Comparison of ENCODE assay signal across 1 fruit fly cellular context in genomic region chr3R:25097486-25097885, dm6.
TF ChIP-seq lines count a peak whose summit lies in the region.

TSS of gene CG33095 (plus strand) at chr3R:25097672.
TSS of gene CG33096 (plus strand) at chr3R:25097672.

TF ChIP-seq in whole organism, embryonic, 481 proteins besides CTCF, POLR2A, EP300 and RAD21 (continued from another document):
- TF ChIP-seq CG13287 (GFP tag; IDR thresholded peaks at IDR 0.05; lab: Robert Waterston, UW; ENCODE audit: partially characterized antibody) (peak; percentile 28; the same call in 1 of the 2 replicates), pros (GFP tag; optimal IDR thresholded peaks at IDR 0.05; lab: Kevin White, UChicago) (no peak), chinmo (GFP tag; IDR thresholded peaks at IDR 0.05; lab: Robert Waterston, UW; ENCODE audit: partially characterized antibody) (0 out of 4 replicates have a peak, but pooled peaks have one; percentile 38), CG30020 (tag; optimal IDR thresholded peaks at IDR 0.05; lab: Kevin White, UChicago) (peak; percentile 83), Ets65A (GFP tag; lab: Kevin White, UChicago) (peak; percentile 86), h (optimal IDR thresholded peaks at IDR 0.05; lab: Kevin White, UChicago) (no peak), NC2β (GFP tag; optimal IDR thresholded peaks at IDR 0.05; lab: Kevin White, UChicago) (peak; percentile 0), cg (GFP tag; optimal IDR thresholded peaks at IDR 0.05; lab: Kevin White, UChicago) (peak; percentile 71), CG6689 (GFP tag; IDR thresholded peaks at IDR 0.05; lab: Robert Waterston, UW) (peak; percentile 85), tap (tag; optimal IDR thresholded peaks at IDR 0.05; lab: Kevin White, UChicago) (no peak), trem (tag; optimal IDR thresholded peaks at IDR 0.05; lab: Kevin White, UChicago) (peak; percentile 35), gfzf (GFP tag; optimal IDR thresholded peaks at IDR 0.05; lab: Kevin White, UChicago) (peak; percentile 96), Elba2 (GFP tag; optimal IDR thresholded peaks at IDR 0.05; lab: Kevin White, UChicago) (no peak), Dp (GFP tag; optimal IDR thresholded peaks at IDR 0.05; lab: Kevin White, UChicago) (peak; percentile 27), MESR4 (GFP tag; optimal IDR thresholded peaks at IDR 0.05; lab: Kevin White, UChicago) (peak; percentile 92), CG15514 (GFP tag; optimal IDR thresholded peaks at IDR 0.05; lab: Kevin White, UChicago) (peak; percentile 98), Sin3A (optimal IDR thresholded peaks at IDR 0.05; lab: Kevin White, UChicago) (peak; percentile 9), CG33213 (GFP tag; optimal IDR thresholded peaks at IDR 0.05; lab: Kevin White, UChicago) (peak; percentile 76), CG16813 (GFP tag; IDR thresholded peaks at IDR 0.05; lab: Robert Waterston, UW; ENCODE audit: partially characterized antibody) (0 out of 3 replicates have a peak, but pooled peaks have one; percentile 43), D19A (tag; optimal IDR thresholded peaks at IDR 0.05; lab: Kevin White, UChicago) (peak; percentile 47), gsb-n (tag; optimal IDR thresholded peaks at IDR 0.05; lab: Kevin White, UChicago) (peak; percentile 83), tio (GFP tag; optimal IDR thresholded peaks at IDR 0.05; lab: Kevin White, UChicago) (no peak), row (GFP tag; IDR thresholded peaks at IDR 0.05; lab: Robert Waterston, UW) (peak; percentile 88), CG17186 (GFP tag; optimal IDR thresholded peaks at IDR 0.05; lab: Kevin White, UChicago) (no peak), E2f2 (GFP tag; IDR thresholded peaks at IDR 0.05; lab: Robert Waterston, UW) (peak; percentile 21; the same call in 1 of the 2 replicates), Med (GFP tag; lab: Kevin White, UChicago) (peak; percentile 77), CoRest (tag; optimal IDR thresholded peaks at IDR 0.05; lab: Kevin White, UChicago) (no peak), knrl (GFP tag; IDR thresholded peaks at IDR 0.05; lab: Robert Waterston, UW; ENCODE audit: partially characterized antibody) (0 out of 3 replicates have a peak, but pooled peaks have one; percentile 10), Ets97D (GFP tag; optimal IDR thresholded peaks at IDR 0.05; lab: Kevin White, UChicago) (peak; percentile 47), CG10959 (GFP tag; IDR thresholded peaks at IDR 0.05; lab: Robert Waterston, UW) (no peak), MBD-R2 (GFP tag; IDR thresholded peaks at IDR 0.05; lab: Robert Waterston, UW) (peak; percentile 83), jumu (GFP tag; optimal IDR thresholded peaks at IDR 0.05; lab: Kevin White, UChicago) (no peak), CG9797 (GFP tag; optimal IDR thresholded peaks at IDR 0.05; lab: Kevin White, UChicago) (peak; percentile 75), CG6765 (GFP tag; optimal IDR thresholded peaks at IDR 0.05; lab: Kevin White, UChicago) (no peak), CG5245 (GFP tag; optimal IDR thresholded peaks at IDR 0.05; lab: Kevin White, UChicago) (no peak), Sry-δ (GFP tag; optimal IDR thresholded peaks at IDR 0.05; lab: Kevin White, UChicago) (peak; percentile 38), Jarid2 (GFP tag; optimal IDR thresholded peaks at IDR 0.05; lab: Kevin White, UChicago) (peak; percentile 21), CG10565 (GFP tag; optimal IDR thresholded peaks at IDR 0.05; lab: Kevin White, UChicago) (no peak)
